Worm (Caenorhabditis elegans) whole organism, early embryonic: ENCODE results near the gene T10B5.4.

Source experiments
- flt-1 ChIP-seq: fragments of 200-800 bp; sonication (Bioruptor generic); IDR thresholded peaks from 2 replicates; pipeline ENCODE4 v1.3.6; 2022; ENCODE audit warnings: missing genetic modification characterization, missing compliant biosample characterization
- hmbx-1 ChIP-seq: sonication (generic microtip); optimal IDR thresholded peaks from 2 replicates; lab custom pipeline; 2016; ENCODE audit warnings: mild to moderate bottlenecking, missing genetic modification characterization, missing compliant biosample characterization
- hmg-4 ChIP-seq: fragments of 200-800 bp; sonication (Bioruptor generic); optimal IDR thresholded peaks from 2 replicates; lab custom pipeline; 2018; ENCODE audit warnings: mild to moderate bottlenecking, missing genetic modification characterization, missing compliant biosample characterization
- sea-1 ChIP-seq: fragments of 200-800 bp; sonication (Bioruptor generic); conservative IDR thresholded peaks from 2 replicates; pipeline ENCODE4 v1.3.6; 2022; ENCODE audit warnings: missing genetic modification characterization, missing compliant biosample characterization

- TF ChIP-seq flt-1 (GFP tag; lab: Robert Waterston, UW) (no peak), hmg-4 (GFP tag; lab: Kevin White, UChicago) (no peak), sea-1 (peak; percentile 25; the same call in 1 of the 2 replicates), hmbx-1 (tag; lab: Kevin White, UChicago) (peak; percentile 38)
These were observed 3.9 kb upstream of the T10B5.4 start for ce11 chrV:1875497-1875988.
